Worm (Caenorhabditis elegans) whole organism, early embryonic: ENCODE measurements around the gene Y54G2A.38.

ENCODE experiments used
- F13C5.2 ChIP-seq: sonication (generic microtip); optimal IDR thresholded peaks from 2 replicates; lab custom pipeline; 2017; ENCODE audit warnings: mild to moderate bottlenecking, missing genetic modification characterization, inconsistent platforms, missing compliant biosample characterization
- ama-1 ChIP-seq: fragments of 150-350 bp; optimal IDR thresholded peaks from 2 replicates; lab custom pipeline; 2014
- ceh-36 ChIP-seq: sonication (generic microtip); optimal IDR thresholded peaks from 2 replicates; lab custom pipeline; 2016; ENCODE audit warnings: missing genetic modification characterization, inconsistent platforms, missing compliant biosample characterization
- ets-7 ChIP-seq: sonication (generic microtip); optimal IDR thresholded peaks from 2 replicates; lab custom pipeline; 2016; ENCODE audit warnings: missing genotype, missing genetic modification characterization, missing compliant biosample characterization
- flt-1 ChIP-seq: fragments of 200-800 bp; sonication (Bioruptor generic); IDR thresholded peaks from 2 replicates; pipeline ENCODE4 v1.3.6; 2022; ENCODE audit warnings: missing genetic modification characterization, missing compliant biosample characterization
- hmbx-1 ChIP-seq: sonication (generic microtip); optimal IDR thresholded peaks from 2 replicates; lab custom pipeline; 2016; ENCODE audit warnings: mild to moderate bottlenecking, missing genetic modification characterization, missing compliant biosample characterization
- hmg-4 ChIP-seq: fragments of 200-800 bp; sonication (Bioruptor generic); optimal IDR thresholded peaks from 2 replicates; lab custom pipeline; 2018; ENCODE audit warnings: mild to moderate bottlenecking, missing genetic modification characterization, missing compliant biosample characterization
- hnd-1 ChIP-seq: sonication (generic microtip); optimal IDR thresholded peaks from 2 replicates; lab custom pipeline; 2016; ENCODE audit warnings: missing genetic modification characterization, missing compliant biosample characterization
- pes-1 ChIP-seq: fragments of 200-800 bp; sonication (Bioruptor generic); IDR thresholded peaks from 2 replicates; pipeline ENCODE4 v1.3.6; 2022; ENCODE audit warnings: missing genetic modification reagents, missing genetic modification characterization, missing compliant biosample characterization
- scrt-1 ChIP-seq: fragments of 200-800 bp; sonication (Bioruptor generic); IDR thresholded peaks from 2 replicates; pipeline ENCODE4 v1.3.6; 2022; ENCODE audit warnings: missing genetic modification characterization, missing compliant biosample characterization
- sea-1 ChIP-seq: fragments of 200-800 bp; sonication (Bioruptor generic); conservative IDR thresholded peaks from 2 replicates; pipeline ENCODE4 v1.3.6; 2022; ENCODE audit warnings: missing genetic modification characterization, missing compliant biosample characterization
- tbx-11 ChIP-seq: fragments of 200-800 bp; sonication (Bioruptor generic); IDR thresholded peaks from 2 replicates; pipeline ENCODE4 v1.3.6; 2022; ENCODE audit warnings: missing genetic modification characterization, missing compliant biosample characterization

- TF ChIP-seq ama-1 (no peak), ets-7 (tag; lab: Kevin White, UChicago) (no peak), pes-1 (GFP tag; lab: Robert Waterston, UW) (no peak), tbx-11 (GFP tag; lab: Robert Waterston, UW) (no peak), flt-1 (GFP tag; lab: Robert Waterston, UW) (no peak), ceh-36 (tag; lab: Kevin White, UChicago) (no peak), hmbx-1 (tag; lab: Kevin White, UChicago) (no peak), scrt-1 (GFP tag; lab: Robert Waterston, UW) (no peak), hmg-4 (GFP tag; lab: Kevin White, UChicago) (no peak), sea-1 (GFP tag; lab: Robert Waterston, UW) (no peak), hnd-1 (tag; lab: Kevin White, UChicago) (no peak), F13C5.2 (tag; lab: Kevin White, UChicago) (no peak)
These were observed 48.1 kb upstream of the Y54G2A.38 start for ce11 chrIV:2711122-2711669.
